Fruit fly (Drosophila melanogaster) whole organism, embryonic: ENCODE results near the gene CG11905.

Experiments
- Awh ChIP-seq: fragments of 200-800 bp; sonication (Bioruptor generic); IDR thresholded peaks from 2 replicates; pipeline ENCODE4, ENCODE4 v1.3.6; 2022; ENCODE audit warnings: missing biosample characterization, missing genetic modification characterization
- B-H1 ChIP-seq: fragments of 200-800 bp; sonication (Bioruptor generic); IDR thresholded peaks from 3 replicates; pipeline ENCODE4 v1.3.6; 2022; ENCODE audit warnings: missing biosample characterization, missing genetic modification characterization
- B-H2 ChIP-seq: fragments of 200-800 bp; sonication (Bioruptor generic); optimal IDR thresholded peaks from 2 replicates; lab custom pipeline; 2018; ENCODE audit warnings: missing biosample characterization, mild to moderate bottlenecking, missing genetic modification characterization
- CG1024 ChIP-seq: fragments of 200-800 bp; sonication (Bioruptor generic); IDR thresholded peaks from 2 replicates; pipeline ENCODE4 v1.3.6; 2022; ENCODE audit warnings: missing biosample characterization, missing genetic modification characterization
- CG11504 ChIP-seq: fragments of 200-800 bp; sonication (Bioruptor generic); optimal IDR thresholded peaks from 3 replicates; lab custom pipeline; 2019; ENCODE audit warnings: missing biosample characterization, mild to moderate bottlenecking, missing genetic modification characterization, moderate library complexity
- CG12299 ChIP-seq: fragments of 200-800 bp; sonication (Bioruptor generic); optimal IDR thresholded peaks from 2 replicates; lab custom pipeline; 2018; ENCODE audit warnings: missing biosample characterization, mild to moderate bottlenecking, missing genetic modification characterization
- CG1233 ChIP-seq: fragments of 200-800 bp; sonication (Bioruptor generic); optimal IDR thresholded peaks from 4 replicates; lab custom pipeline; 2018; ENCODE audit warnings: missing biosample characterization, mild to moderate bottlenecking, missing genetic modification characterization
- CG15073 ChIP-seq: fragments of 200-800 bp; sonication (Bioruptor generic); optimal IDR thresholded peaks from 2 replicates; lab custom pipeline; 2016; ENCODE audit warnings: missing biosample characterization, missing genetic modification characterization
- CG15514 ChIP-seq: fragments of 200-800 bp; sonication (Bioruptor generic); optimal IDR thresholded peaks from 3 replicates; lab custom pipeline; 2017; ENCODE audit warnings: missing biosample characterization, missing genetic modification characterization, mild to moderate bottlenecking, moderate library complexity, missing genetic modification reagents
- CG1647 ChIP-seq: fragments of 200-800 bp; sonication (Bioruptor generic); optimal IDR thresholded peaks from 3 replicates; lab custom pipeline; 2016; ENCODE audit warnings: missing biosample characterization, missing genetic modification characterization
- CG16815 ChIP-seq: fragments of 200-800 bp; sonication (Bioruptor generic); optimal IDR thresholded peaks from 3 replicates; lab custom pipeline; 2017; ENCODE audit warnings: missing biosample characterization, mild to moderate bottlenecking, missing genetic modification characterization
- CG2875 ChIP-seq: fragments of 200-800 bp; sonication (Bioruptor generic); optimal IDR thresholded peaks from 2 replicates; lab custom pipeline; 2017; ENCODE audit warnings: missing biosample characterization, mild to moderate bottlenecking, missing genetic modification characterization, missing genetic modification reagents
- CG32772 ChIP-seq: fragments of 200-800 bp; sonication (Bioruptor generic); IDR thresholded peaks from 2 replicates; pipeline ENCODE4 v1.3.6; 2022; ENCODE audit warnings: missing biosample characterization, missing genetic modification characterization
- CG3838 ChIP-seq: fragments of 200-800 bp; sonication (Bioruptor generic); optimal IDR thresholded peaks from 3 replicates; lab custom pipeline; 2016; ENCODE audit warnings: missing biosample characterization, missing genetic modification characterization
- CG3995 ChIP-seq: fragments of 200-800 bp; sonication (Bioruptor generic); optimal IDR thresholded peaks from 3 replicates; lab custom pipeline; 2016; ENCODE audit warnings: missing biosample characterization, missing genetic modification characterization
- CG6854 ChIP-seq: fragments of 200-800 bp; sonication (Bioruptor generic); optimal IDR thresholded peaks from 3 replicates; lab custom pipeline; 2017; ENCODE audit warnings: missing biosample characterization, mild to moderate bottlenecking, missing genetic modification characterization
- CG8478 ChIP-seq: fragments of >200 bp; optimal IDR thresholded peaks from 2 replicates; lab custom pipeline; 2018
- CTCF ChIP-seq: fragments of 200-800 bp; sonication (Bioruptor generic); optimal IDR thresholded peaks from 2 replicates; lab custom pipeline; 2017; ENCODE audit warnings: missing biosample characterization, mild to moderate bottlenecking, missing genetic modification characterization, moderate library complexity
- Camta ChIP-seq: fragments of 200-800 bp; sonication (Bioruptor generic); optimal IDR thresholded peaks from 2 replicates; lab custom pipeline; 2016; ENCODE audit warnings: missing biosample characterization, missing genetic modification characterization
- E2f1 ChIP-seq: fragments of 200-800 bp; sonication (Bioruptor generic); IDR thresholded peaks from 2 replicates; pipeline ENCODE4 v1.3.6; 2022; ENCODE audit warnings: missing biosample characterization, missing genetic modification characterization
- Eip74EF ChIP-seq, 2 experiments: fragments of 200-800 bp in 1 of 2; fragments of >200 bp in 1 of 2; sonication (Bioruptor generic) in 1 of 2; optimal IDR thresholded peaks; 2 replicates each; lab custom pipeline; 2017 to 2019; ENCODE audit warnings: missing biosample characterization in 2 of 2, missing genetic modification characterization in 2 of 2, mild to moderate bottlenecking in 1 of 2, moderate library complexity in 1 of 2
- Ets65A ChIP-seq: fragments of 200-800 bp; sonication (Bioruptor generic); peaks from one replicate; lab custom pipeline; 2016; ENCODE audit warnings: missing biosample characterization, missing genetic modification characterization
- Gsc ChIP-seq: fragments of 200-800 bp; sonication (Bioruptor generic); IDR thresholded peaks from 2 replicates; pipeline ENCODE4 v1.3.6; 2022; ENCODE audit warnings: missing biosample characterization, missing genetic modification characterization
- HLH54F ChIP-seq: fragments of 200-800 bp; sonication (Bioruptor generic); optimal IDR thresholded peaks from 3 replicates; lab custom pipeline; 2016; ENCODE audit warnings: missing biosample characterization, missing genetic modification characterization
- HmgZ ChIP-seq: fragments of 200-800 bp; sonication (Bioruptor generic); optimal IDR thresholded peaks from 2 replicates; lab custom pipeline; 2018; ENCODE audit warnings: missing biosample characterization, mild to moderate bottlenecking, missing genetic modification characterization
- Lpt ChIP-seq: fragments of >200 bp; optimal IDR thresholded peaks from 2 replicates; lab custom pipeline; 2018; ENCODE audit warnings: missing biosample characterization, missing genetic modification characterization
- Mrtf ChIP-seq: fragments of 200-800 bp; sonication (Bioruptor generic); IDR thresholded peaks from 3 replicates; pipeline ENCODE4 v1.3.6; 2022; ENCODE audit warnings: missing biosample characterization, missing genetic modification characterization
- Oli ChIP-seq: fragments of 200-800 bp; sonication (Bioruptor generic); optimal IDR thresholded peaks from 2 replicates; lab custom pipeline; 2018; ENCODE audit warnings: missing biosample characterization, mild to moderate bottlenecking, missing genetic modification characterization, moderate library complexity
- Side ChIP-seq: fragments of 200-800 bp; sonication (Bioruptor generic); optimal IDR thresholded peaks from 2 replicates; lab custom pipeline; 2016; ENCODE audit warnings: missing biosample characterization, missing genetic modification characterization
- Xbp1 ChIP-seq: fragments of 200-800 bp; sonication (Bioruptor generic); optimal IDR thresholded peaks from 3 replicates; lab custom pipeline; 2016; ENCODE audit warnings: missing biosample characterization, mild to moderate bottlenecking, missing genetic modification characterization
- ara ChIP-seq: fragments of 200-800 bp; sonication (Bioruptor generic); IDR thresholded peaks from 2 replicates; pipeline ENCODE4 v1.3.6; 2022; ENCODE audit warnings: missing biosample characterization, missing genetic modification characterization
- bab2 ChIP-seq: fragments of 200-800 bp; sonication (Bioruptor generic); optimal IDR thresholded peaks from 2 replicates; lab custom pipeline; 2016; ENCODE audit warnings: missing biosample characterization, missing genetic modification characterization
- bbx ChIP-seq: fragments of 200-800 bp; sonication (Bioruptor generic); IDR thresholded peaks from 2 replicates; pipeline ENCODE4 v1.3.6; 2022; ENCODE audit warnings: missing biosample characterization, missing genetic modification characterization; ENCODE audit not compliant: partially characterized antibody
- corto ChIP-seq: fragments of 200-800 bp; sonication (Bioruptor generic); optimal IDR thresholded peaks from 2 replicates; lab custom pipeline; 2016; ENCODE audit warnings: missing biosample characterization, mild to moderate bottlenecking, missing genetic modification characterization, moderate library complexity
- crol ChIP-seq: fragments of 200-800 bp; sonication (Bioruptor generic); IDR thresholded peaks from 2 replicates; pipeline ENCODE4 v1.3.6; 2022; ENCODE audit warnings: missing biosample characterization, missing genetic modification characterization
- fd102C ChIP-seq: fragments of 200-800 bp; sonication (Bioruptor generic); optimal IDR thresholded peaks from 2 replicates; lab custom pipeline; 2018; ENCODE audit warnings: missing biosample characterization, mild to moderate bottlenecking, missing genetic modification characterization, moderate library complexity
- gfzf ChIP-seq: fragments of 200-800 bp; sonication (Bioruptor generic); optimal IDR thresholded peaks from 2 replicates; lab custom pipeline; 2016; ENCODE audit warnings: missing biosample characterization, mild to moderate bottlenecking, missing genetic modification characterization, moderate library complexity
- hb ChIP-seq: fragments of 200-800 bp; sonication (Bioruptor generic); IDR thresholded peaks from 3 replicates; pipeline ENCODE4 v1.3.6; 2022; ENCODE audit warnings: missing biosample characterization, missing genetic modification characterization; ENCODE audit not compliant: partially characterized antibody
- hbn ChIP-seq: fragments of 200-800 bp; sonication (Bioruptor generic); IDR thresholded peaks from 2 replicates; pipeline ENCODE4 v1.3.6; 2022; ENCODE audit warnings: missing biosample characterization, missing genetic modification characterization; ENCODE audit not compliant: partially characterized antibody
- jigr1 ChIP-seq: fragments of 200-800 bp; sonication (Bioruptor generic); IDR thresholded peaks from 3 replicates; pipeline ENCODE4 v1.3.6; 2022; ENCODE audit warnings: missing biosample characterization, missing genetic modification characterization
- jumu ChIP-seq: fragments of 200-800 bp; sonication (Bioruptor generic); optimal IDR thresholded peaks from 3 replicates; lab custom pipeline; 2016; ENCODE audit warnings: missing biosample characterization, missing genetic modification characterization
- lbe ChIP-seq: fragments of 200-800 bp; sonication (Bioruptor generic); optimal IDR thresholded peaks from 2 replicates; lab custom pipeline; 2016; ENCODE audit warnings: missing biosample characterization, mild to moderate bottlenecking, missing genetic modification characterization
- nom ChIP-seq: fragments of 200-800 bp; sonication (Bioruptor generic); optimal IDR thresholded peaks from 2 replicates; lab custom pipeline; 2017; ENCODE audit warnings: missing biosample characterization, missing genetic modification characterization, mild to moderate bottlenecking, moderate library complexity, missing genetic modification reagents
- ro ChIP-seq: fragments of 200-800 bp; sonication (Bioruptor generic); IDR thresholded peaks from 2 replicates; pipeline ENCODE4 v1.3.6; 2022; ENCODE audit warnings: missing biosample characterization, missing genetic modification characterization
- schlank ChIP-seq: fragments of 200-800 bp; sonication (Bioruptor generic); optimal IDR thresholded peaks from 2 replicates; lab custom pipeline; 2018; ENCODE audit warnings: missing biosample characterization, mild to moderate bottlenecking, missing genetic modification characterization
- stwl ChIP-seq: fragments of 200-800 bp; sonication (Bioruptor generic); optimal IDR thresholded peaks from 3 replicates; lab custom pipeline; 2018; ENCODE audit warnings: missing biosample characterization, mild to moderate bottlenecking, missing genetic modification characterization, moderate library complexity
- unc-4 ChIP-seq: fragments of 200-800 bp; sonication (Bioruptor generic); IDR thresholded peaks from 2 replicates; pipeline ENCODE4 v1.3.6; 2022; ENCODE audit warnings: missing biosample characterization, missing genetic modification characterization; ENCODE audit not compliant: partially characterized antibody
- unpg ChIP-seq: fragments of 200-800 bp; sonication (Bioruptor generic); optimal IDR thresholded peaks from 3 replicates; lab custom pipeline; 2018; ENCODE audit warnings: missing biosample characterization, mild to moderate bottlenecking, missing genetic modification characterization, moderate library complexity
- wdn ChIP-seq: fragments of 200-800 bp; sonication (Bioruptor generic); IDR thresholded peaks from 2 replicates; pipeline ENCODE4 v1.3.6; 2022; ENCODE audit warnings: missing biosample characterization, missing genetic modification characterization
- wor ChIP-seq: fragments of 200-800 bp; sonication (Bioruptor generic); IDR thresholded peaks from 2 replicates; pipeline ENCODE4 v1.3.6; 2022; ENCODE audit warnings: missing biosample characterization, missing genetic modification characterization
- yki ChIP-seq: fragments of >200 bp; optimal IDR thresholded peaks from 3 replicates; lab custom pipeline; 2018

The CG11905 gene

DNA sequence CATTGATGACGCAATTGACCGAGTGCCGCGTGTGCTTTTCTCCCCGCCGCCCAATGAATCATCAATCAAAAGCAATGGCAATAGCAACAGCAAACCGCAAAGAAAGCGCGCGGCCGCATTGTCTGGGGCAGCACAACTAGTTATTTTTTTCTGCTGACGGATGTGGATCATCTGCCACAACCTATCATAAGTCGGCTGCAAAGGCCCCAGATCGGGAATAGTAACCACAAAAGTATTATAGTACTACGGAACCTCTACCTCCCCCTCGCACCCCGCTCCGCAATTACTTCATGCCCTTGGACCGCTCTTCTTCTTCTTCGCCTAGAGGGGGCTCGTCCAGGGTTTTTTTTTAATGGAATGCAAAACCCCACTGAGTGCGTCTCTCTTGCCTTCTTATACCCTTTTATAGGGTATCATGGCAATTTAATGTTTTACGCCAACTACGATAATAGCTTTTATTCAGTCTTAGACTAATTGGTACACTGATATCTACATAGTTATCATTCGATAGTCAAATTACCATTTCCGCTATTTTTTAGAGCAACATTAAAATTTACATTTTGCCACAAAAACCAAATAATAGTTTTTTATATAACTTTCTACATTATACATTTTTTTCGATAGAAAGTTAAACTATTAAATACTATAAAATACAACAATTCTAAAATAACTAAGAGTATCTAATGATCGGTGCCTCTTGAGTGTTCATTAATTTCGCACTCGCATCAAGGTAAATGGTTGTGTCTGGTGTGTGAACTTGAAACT, 20.8 kb upstream of the CG11905 start (continued):
- TF ChIP-seq unpg (GFP tag; lab: Kevin White, UChicago) = no peak
- TF ChIP-seq CG6854 = no peak
- no peak for TF ChIP-seq CG11504
- no peak for TF ChIP-seq CG1233 (GFP tag; lab: Kevin White, UChicago)
- TF ChIP-seq Awh (GFP tag; lab: Robert Waterston, UW) = no peak
- no peak for TF ChIP-seq ro
- no peak for TF ChIP-seq wor (GFP tag; lab: Robert Waterston, UW)
- peak; percentile 30 for TF ChIP-seq stwl
- TF ChIP-seq Side (GFP tag; lab: Kevin White, UChicago) = no peak
- no peak for TF ChIP-seq ara (GFP tag; lab: Robert Waterston, UW)
- no peak for TF ChIP-seq bab2
- no peak for TF ChIP-seq CTCF (GFP tag; lab: Kevin White, UChicago)
- no peak for TF ChIP-seq Gsc
- TF ChIP-seq Xbp1 (GFP tag; lab: Kevin White, UChicago) = no peak
- TF ChIP-seq CG1024 (GFP tag; lab: Robert Waterston, UW) = no peak
- no peak for TF ChIP-seq yki (lab: Kevin White, UChicago)
- TF ChIP-seq Eip74EF (GFP tag; optimal IDR thresholded peaks at IDR 0.05; lab: Kevin White, UChicago) = no peak
- TF ChIP-seq CG32772 = no peak; the same call in 1 of the 2 replicates
- no peak for TF ChIP-seq Lpt
- 0 out of 2 replicates have a peak, but pooled peaks have one; percentile 18 for TF ChIP-seq bbx (GFP tag; lab: Robert Waterston, UW)
- no peak for TF ChIP-seq hbn (GFP tag; lab: Robert Waterston, UW)
- no peak for TF ChIP-seq CG12299
- no peak for TF ChIP-seq HmgZ
- TF ChIP-seq wdn (GFP tag; lab: Robert Waterston, UW) = no peak
- TF ChIP-seq jigr1 (GFP tag; lab: Robert Waterston, UW) = no peak
- no peak for TF ChIP-seq CG16815 (GFP tag; lab: Kevin White, UChicago)
- no peak for TF ChIP-seq CG1647 (GFP tag; lab: Kevin White, UChicago)
- TF ChIP-seq lbe (GFP tag; lab: Kevin White, UChicago) = peak; percentile 36
- no peak for TF ChIP-seq unc-4 (GFP tag; lab: Robert Waterston, UW)
- TF ChIP-seq CG3838 (GFP tag; lab: Kevin White, UChicago) = no peak
- TF ChIP-seq fd102C (GFP tag; lab: Kevin White, UChicago) = no peak
- no peak for TF ChIP-seq CG15514 (GFP tag; lab: Kevin White, UChicago)
- TF ChIP-seq crol = peak; percentile 68
- TF ChIP-seq Mrtf (GFP tag; lab: Robert Waterston, UW) = no peak
- TF ChIP-seq, all 482 proteins: peak for 14

DNA sequence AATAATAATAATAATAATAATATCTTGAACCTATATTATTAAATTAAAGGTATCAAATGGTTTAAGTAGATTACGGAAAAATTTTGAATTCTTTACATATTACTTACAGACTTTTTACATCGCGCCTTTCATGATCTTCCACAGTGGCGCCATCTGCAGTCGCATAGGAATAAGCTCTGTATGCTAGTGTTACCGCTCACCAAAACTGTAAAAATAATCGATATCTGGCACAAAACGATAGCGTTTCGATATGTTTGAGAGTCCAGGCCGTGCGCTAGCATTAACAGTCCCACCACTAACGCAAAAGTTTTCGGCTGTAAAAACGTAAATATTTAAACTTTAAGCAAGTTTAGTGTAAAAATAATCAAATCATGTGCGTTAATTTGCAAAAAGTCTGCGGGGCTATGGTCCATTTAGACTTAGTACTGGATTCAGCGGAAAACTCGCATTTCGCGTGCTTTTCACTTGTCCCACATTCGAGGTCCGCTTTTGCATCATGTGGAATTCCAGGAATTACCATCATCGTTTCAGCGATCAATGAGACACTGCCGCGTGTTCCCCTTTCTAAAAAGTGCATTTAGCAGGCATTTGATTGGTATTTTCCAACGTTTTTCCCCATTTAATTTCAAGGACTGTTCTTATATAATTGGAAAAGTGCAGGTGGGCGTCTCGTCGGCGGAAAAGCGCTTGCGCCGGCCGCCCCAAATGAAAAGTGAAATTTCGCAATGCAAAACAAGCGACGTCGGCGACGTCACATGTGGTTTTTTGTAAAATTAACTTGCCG, 20.1 kb upstream of the CG11905 start:
- TF ChIP-seq schlank (tag; lab: Kevin White, UChicago) = no peak
- peak; percentile 69 for TF ChIP-seq HmgZ
- peak; percentile 79 for TF ChIP-seq gfzf
- peak; percentile 21; the same call in 1 of the 2 replicates for TF ChIP-seq E2f1
- TF ChIP-seq CG8478 (lab: Kevin White, UChicago) = no peak
- TF ChIP-seq Ets65A (GFP tag; lab: Kevin White, UChicago) = peak; percentile 92
- TF ChIP-seq CG15073 (GFP tag; lab: Kevin White, UChicago) = no peak
- no peak for TF ChIP-seq Camta (GFP tag; lab: Kevin White, UChicago)
- TF ChIP-seq CG2875 (GFP tag; lab: Kevin White, UChicago) = no peak
- no peak for TF ChIP-seq B-H1 (GFP tag; lab: Robert Waterston, UW)
- TF ChIP-seq jumu = no peak
- no peak for TF ChIP-seq CG3995 (GFP tag; lab: Kevin White, UChicago)
- no peak for TF ChIP-seq Oli (tag; lab: Kevin White, UChicago)
- TF ChIP-seq corto (GFP tag; lab: Kevin White, UChicago) = no peak
- peak; percentile 33 for TF ChIP-seq B-H2 (GFP tag; lab: Kevin White, UChicago)
- no peak for TF ChIP-seq HLH54F (GFP tag; lab: Kevin White, UChicago)
- TF ChIP-seq nom (GFP tag; lab: Kevin White, UChicago) = no peak
- TF ChIP-seq hb (GFP tag; lab: Robert Waterston, UW) = peak; percentile 71; the same call in 1 of the 3 replicates
